Worm (Caenorhabditis elegans) whole organism, L3 larva: Measurements from ENCODE around the gene sre-32.

Source experiments
- elt-3 ChIP-seq, 3 experiments: fragments of 150-350 bp in 1 of 3; sonication (generic microtip) in 2 of 3; optimal IDR thresholded peaks; 2 replicates in 2 of 3; 4 replicates in 1 of 3; lab custom pipeline; 2014 to 2017; ENCODE audit warnings: missing biosample characterization in 3 of 3, missing genetic modification characterization in 3 of 3
- fos-1 ChIP-seq: fragments of 150-350 bp; optimal IDR thresholded peaks from 2 replicates; lab custom pipeline; 2014; ENCODE audit warnings: missing biosample characterization, missing genetic modification characterization

DNA sequence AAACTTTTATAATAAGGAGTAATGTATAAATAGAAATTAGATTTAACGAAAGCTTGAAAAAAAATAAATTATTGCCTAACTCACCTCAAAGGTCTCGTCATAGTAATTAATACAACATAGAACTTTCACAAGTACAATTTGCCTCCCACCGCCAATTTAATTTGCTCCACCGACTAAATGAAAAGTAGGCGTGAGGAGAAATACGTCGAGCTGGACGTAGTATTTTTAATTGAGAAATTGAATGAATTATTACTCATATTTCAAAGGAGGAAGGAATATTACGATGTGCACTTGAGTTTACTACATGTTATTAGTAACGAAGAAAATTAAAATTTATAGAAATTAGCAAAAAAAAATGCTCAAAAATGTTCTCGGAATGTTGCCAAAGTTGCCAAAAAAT lies 18.1 kb downstream of the sre-32 start, which contains the start of gene Y57A10C.9:
- no peak for TF ChIP-seq fos-1 (tag; lab: Kevin White, UChicago)
- TF ChIP-seq elt-3 (tag; optimal IDR thresholded peaks at IDR 0.05; lab: Kevin White, UChicago) = no peak
